Worm (Caenorhabditis elegans) whole organism, L4/young adult: ENCODE results near the gene gpch-1.

Experiments
- W03F9.2 ChIP-seq: fragments of 150-350 bp; optimal IDR thresholded peaks from 2 replicates; lab custom pipeline; 2014; ENCODE audit warnings: missing biosample characterization, missing genetic modification characterization
- him-1 ChIP-seq: sonication (generic microtip); optimal IDR thresholded peaks from 2 replicates; lab custom pipeline; 2016; ENCODE audit warnings: missing genotype, missing genetic modification reagents, missing genetic modification characterization, missing compliant biosample characterization

DNA sequence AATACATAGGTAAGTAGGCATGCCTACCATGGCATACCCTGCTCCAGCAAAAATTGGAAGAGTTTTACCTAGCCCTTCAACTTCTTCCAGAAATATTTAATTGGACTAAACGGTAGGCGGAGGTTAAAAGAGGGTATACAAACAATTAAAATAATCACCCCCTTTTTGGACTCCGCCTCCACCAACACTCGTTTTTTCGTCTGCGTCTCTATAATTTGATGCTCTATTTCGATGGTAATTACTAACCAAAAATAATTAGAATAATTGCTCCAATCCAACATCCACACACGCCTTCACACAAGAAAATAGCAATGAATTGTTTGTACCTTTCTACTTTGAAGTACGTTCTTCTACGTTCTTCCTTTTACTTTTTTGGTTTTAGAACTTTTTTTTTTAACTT lies 44.4 kb downstream of the gpch-1 start:
- no peak for TF ChIP-seq W03F9.2
- TF ChIP-seq him-1 (tag; lab: Kevin White, UChicago) = no peak
